Worm (Caenorhabditis elegans) whole organism, L3 larva: ENCODE measurements around the gene clec-171.

Experiments used
- ceh-82 ChIP-seq: fragments of 150-350 bp; optimal IDR thresholded peaks from 2 replicates; lab custom pipeline; 2014; ENCODE audit warnings: missing biosample characterization, missing genetic modification characterization
- jun-1 ChIP-seq: fragments of 150-350 bp; optimal IDR thresholded peaks from 2 replicates; lab custom pipeline; 2014; ENCODE audit warnings: missing biosample characterization, missing genetic modification reagents, missing genetic modification characterization
- lin-39 ChIP-seq: fragments of 150-350 bp; optimal IDR thresholded peaks from 2 replicates; lab custom pipeline; 2018; ENCODE audit warnings: missing biosample characterization, missing genetic modification reagents, missing genetic modification characterization
- mdl-1 ChIP-seq: fragments of 150-350 bp; optimal IDR thresholded peaks from 2 replicates; lab custom pipeline; 2014; ENCODE audit warnings: missing biosample characterization, missing genetic modification characterization
- nhr-43 ChIP-seq: sonication (generic microtip); optimal IDR thresholded peaks from 2 replicates; lab custom pipeline; 2016; ENCODE audit warnings: mild to moderate bottlenecking, missing genetic modification characterization, missing compliant biosample characterization; ENCODE audit not compliant: poor library complexity, severe bottlenecking
- nhr-76 ChIP-seq: fragments of 150-350 bp; sonication (generic microtip); optimal IDR thresholded peaks from 5 replicates; lab custom pipeline; 2014; ENCODE audit warnings: missing biosample characterization, missing genetic modification characterization
- nhr-77 ChIP-seq: fragments of 150-350 bp; optimal IDR thresholded peaks from 2 replicates; lab custom pipeline; 2014; ENCODE audit warnings: missing biosample characterization, missing genetic modification characterization
- pqm-1 ChIP-seq: fragments of 150-350 bp; optimal IDR thresholded peaks from 2 replicates; lab custom pipeline; 2017; ENCODE audit warnings: missing biosample characterization, missing genetic modification characterization, inconsistent platforms
- unc-62 ChIP-seq: fragments of 150-350 bp; sonication (generic microtip); optimal IDR thresholded peaks from 4 replicates; lab custom pipeline; 2014; ENCODE audit warnings: missing biosample characterization, missing genetic modification reagents, missing genetic modification characterization
- zag-1 ChIP-seq: fragments of 150-350 bp; optimal IDR thresholded peaks from 2 replicates; lab custom pipeline; 2014; ENCODE audit warnings: missing biosample characterization, missing genetic modification characterization
- ztf-4 ChIP-seq: fragments of 150-350 bp; optimal IDR thresholded peaks from 2 replicates; lab custom pipeline; 2014; ENCODE audit warnings: missing biosample characterization, missing genetic modification characterization

- no peak for TF ChIP-seq zag-1
- no peak for TF ChIP-seq ztf-4 (tag; lab: Kevin White, UChicago)
- no peak for TF ChIP-seq lin-39 (tag; lab: Kevin White, UChicago)
- TF ChIP-seq nhr-76 (tag; lab: Kevin White, UChicago): no peak
- TF ChIP-seq mdl-1: no peak
- no peak for TF ChIP-seq ceh-82
- no peak for TF ChIP-seq nhr-43 (tag; lab: Kevin White, UChicago)
- no peak for TF ChIP-seq pqm-1 (tag; lab: Kevin White, UChicago)
- no peak for TF ChIP-seq unc-62 (GFP tag; lab: Kevin White, UChicago)
- TF ChIP-seq nhr-77 (tag; lab: Kevin White, UChicago): no peak
- no peak for TF ChIP-seq jun-1 (tag; lab: Kevin White, UChicago)
Observed at ce11 chrIV:1445920-1446319, 18.7 kb upstream of the clec-171 start, which contains the start of gene clp-7.
